Fruit fly (Drosophila melanogaster): ENCODE results near the gene CG13784.

Gene CG13784

DNA sequence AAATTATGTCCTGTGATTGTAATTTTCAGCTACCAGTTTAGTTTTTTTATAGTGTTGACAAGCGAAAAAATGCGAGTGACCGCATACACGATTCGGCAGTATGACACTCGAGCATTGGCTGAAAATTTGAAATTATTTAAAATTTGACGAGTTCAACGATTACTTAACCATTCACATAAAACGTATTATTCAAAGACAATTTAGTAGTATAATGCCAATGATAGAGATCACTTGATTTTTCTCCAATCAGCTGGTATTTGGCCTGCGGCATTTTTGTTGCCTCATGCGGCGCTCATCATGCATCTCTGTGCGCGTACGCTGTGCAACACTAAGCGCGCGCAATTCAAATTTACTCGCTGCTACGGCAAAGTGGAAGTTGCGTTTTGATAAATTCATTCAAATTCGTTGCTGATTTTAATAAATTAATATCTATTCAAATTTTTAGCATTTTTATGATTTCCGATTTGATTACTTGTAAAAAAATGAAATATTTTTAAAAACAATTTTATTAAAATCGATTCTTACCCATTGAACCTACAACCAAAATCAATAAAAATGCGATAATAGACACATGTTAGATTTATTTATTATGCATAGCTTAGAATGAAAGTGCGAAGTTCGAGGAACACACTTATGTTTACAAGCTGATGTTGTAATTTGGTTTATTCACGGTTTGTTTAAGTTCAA, 25.3 kb downstream of the CG13784 start, which contains the start of gene CG4497 (continued):
- peak; percentile 86 for TF ChIP-seq CG34376 (GFP tag; optimal IDR thresholded peaks at IDR 0.05)
- TF ChIP-seq CG18619 (GFP tag; optimal IDR thresholded peaks at IDR 0.05): peak; percentile 89
- TF ChIP-seq ara (GFP tag; IDR thresholded peaks at IDR 0.05): peak; percentile 91
- TF ChIP-seq MESR4 (GFP tag; optimal IDR thresholded peaks at IDR 0.05): peak; percentile 40
- TF ChIP-seq pho (GFP tag; optimal IDR thresholded peaks at IDR 0.05): peak; percentile 97
- TF ChIP-seq ftz-f1 (GFP tag; optimal IDR thresholded peaks at IDR 0.05): peak; percentile 62
- peak; percentile 83 for TF ChIP-seq tup (GFP tag; optimal IDR thresholded peaks at IDR 0.05)
- TF ChIP-seq ash1 (GFP tag; optimal IDR thresholded peaks at IDR 0.05): no peak
- 0 out of 2 replicates have a peak, but pooled peaks have one; percentile 44 for TF ChIP-seq bbx (GFP tag; IDR thresholded peaks at IDR 0.05; ENCODE audit: partially characterized antibody)
- TF ChIP-seq gsb (GFP tag; IDR thresholded peaks at IDR 0.05): peak; percentile 86
- TF ChIP-seq CG5953 (GFP tag; IDR thresholded peaks at IDR 0.05): peak; percentile 82
- TF ChIP-seq Dref (GFP tag; IDR thresholded peaks at IDR 0.05): peak; percentile 43
- peak; percentile 90 for TF ChIP-seq CG9727 (GFP tag; optimal IDR thresholded peaks at IDR 0.05)
- TF ChIP-seq CG2889 (GFP tag; IDR thresholded peaks at IDR 0.05): peak; percentile 92
- TF ChIP-seq Jarid2 (GFP tag; optimal IDR thresholded peaks at IDR 0.05): peak; percentile 54
- TF ChIP-seq CG10979 (tag; optimal IDR thresholded peaks at IDR 0.05): peak; percentile 91
- peak; percentile 69 for TF ChIP-seq stwl (tag; optimal IDR thresholded peaks at IDR 0.05)
- TF ChIP-seq Usf (GFP tag; optimal IDR thresholded peaks at IDR 0.05): peak; percentile 78
- TF ChIP-seq CG34224 (GFP tag; IDR thresholded peaks at IDR 0.05; ENCODE audit: partially characterized antibody): peak; percentile 72
- TF ChIP-seq lbe (GFP tag; optimal IDR thresholded peaks at IDR 0.05): peak; percentile 84
- TF ChIP-seq CG32772 (GFP tag; IDR thresholded peaks at IDR 0.05): peak; percentile 95
- TF ChIP-seq CG7556 (GFP tag; optimal IDR thresholded peaks at IDR 0.05): peak; percentile 85
- TF ChIP-seq Drgx (GFP tag; IDR thresholded peaks at IDR 0.05): peak; percentile 78
- TF ChIP-seq cad (GFP tag; optimal IDR thresholded peaks at IDR 0.05): no peak
- 0 out of 2 replicates have a peak, but pooled peaks have one; percentile 39 for TF ChIP-seq sens-2 (GFP tag; IDR thresholded peaks at IDR 0.05)
- TF ChIP-seq mirr (GFP tag; optimal IDR thresholded peaks at IDR 0.05): peak; percentile 78
- peak; percentile 96 for TF ChIP-seq Antp (GFP tag; optimal IDR thresholded peaks at IDR 0.05)
- peak; percentile 48 for TF ChIP-seq CG17912 (GFP tag; optimal IDR thresholded peaks at IDR 0.05)
- peak; percentile 89 for TF ChIP-seq CG10209 (GFP tag; optimal IDR thresholded peaks at IDR 0.05)
- peak; percentile 93 for TF ChIP-seq CG16815 (GFP tag; optimal IDR thresholded peaks at IDR 0.05)
- peak; percentile 79 for TF ChIP-seq CG13123 (GFP tag; optimal IDR thresholded peaks at IDR 0.05)
- TF ChIP-seq CG13624 (GFP tag; optimal IDR thresholded peaks at IDR 0.05): peak; percentile 96
- TF ChIP-seq nerfin-1 (tag; optimal IDR thresholded peaks at IDR 0.05): peak; percentile 85
- TF ChIP-seq Fer1 (GFP tag; optimal IDR thresholded peaks at IDR 0.05): peak; percentile 87
- TF ChIP-seq CG17328 (GFP tag; IDR thresholded peaks at IDR 0.05): peak; percentile 87
- TF ChIP-seq sens (GFP tag): peak; percentile 99
- TF ChIP-seq Side (GFP tag; optimal IDR thresholded peaks at IDR 0.05): peak; percentile 93
- TF ChIP-seq ci (GFP tag; IDR thresholded peaks at IDR 0.05): peak; percentile 91
- peak; percentile 83 for TF ChIP-seq CG31224 (GFP tag; IDR thresholded peaks at IDR 0.05)
- TF ChIP-seq HLH4C (GFP tag; IDR thresholded peaks at IDR 0.05; ENCODE audit: partially characterized antibody): peak; percentile 86
- TF ChIP-seq ERR (GFP tag; optimal IDR thresholded peaks at IDR 0.05): peak; percentile 64
- peak; percentile 95 for TF ChIP-seq CG1603 (tag; optimal IDR thresholded peaks at IDR 0.05)
- peak; percentile 87 for TF ChIP-seq CG7839 (tag; optimal IDR thresholded peaks at IDR 0.05)
- TF ChIP-seq zf30C (GFP tag; optimal IDR thresholded peaks at IDR 0.05): no peak
- TF ChIP-seq dan (GFP tag; IDR thresholded peaks at IDR 0.05): peak; percentile 87
- no peak for TF ChIP-seq fru (optimal IDR thresholded peaks at IDR 0.05)
- TF ChIP-seq MBD-R2 (GFP tag; IDR thresholded peaks at IDR 0.05): peak; percentile 93
- peak; percentile 59 for TF ChIP-seq tap (tag; optimal IDR thresholded peaks at IDR 0.05)
- peak; percentile 91 for TF ChIP-seq bcd (GFP tag; optimal IDR thresholded peaks at IDR 0.05)
- peak; percentile 88 for TF ChIP-seq NC2α (GFP tag; optimal IDR thresholded peaks at IDR 0.05)

Data from whole organism, embryonic.